Fruit fly (Drosophila melanogaster): ENCODE measurements around the gene CG11656.

DNA sequence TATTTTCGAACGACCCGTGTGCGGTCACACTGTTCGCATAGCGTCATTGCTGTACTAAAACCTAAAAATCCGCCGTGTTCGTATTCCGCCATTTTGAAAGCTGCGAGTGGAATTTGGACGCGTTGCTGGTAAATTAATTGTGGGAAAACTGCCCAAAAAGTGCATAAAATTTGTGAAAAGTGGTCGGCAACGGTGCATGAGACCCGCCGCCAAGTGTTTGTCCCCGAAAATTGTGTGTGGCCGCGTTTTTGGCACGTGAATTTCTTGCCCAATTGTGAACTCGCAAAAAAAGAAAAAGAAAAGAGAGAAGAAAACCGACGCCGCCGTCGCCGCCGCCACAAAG is 1.9 kb downstream of the CG11656 start, which contains the start of gene CtBP:
- no peak for TF ChIP-seq h (optimal IDR thresholded peaks at IDR 0.05)
- no peak for TF ChIP-seq ttk (optimal IDR thresholded peaks at IDR 0.05)
